Fruit fly (Drosophila melanogaster): ENCODE measurements around the gene CG12605.
A peak's percentile ranks its signal among the peaks of the same experiment; 100 is the strongest.

The CG12605 gene

DNA sequence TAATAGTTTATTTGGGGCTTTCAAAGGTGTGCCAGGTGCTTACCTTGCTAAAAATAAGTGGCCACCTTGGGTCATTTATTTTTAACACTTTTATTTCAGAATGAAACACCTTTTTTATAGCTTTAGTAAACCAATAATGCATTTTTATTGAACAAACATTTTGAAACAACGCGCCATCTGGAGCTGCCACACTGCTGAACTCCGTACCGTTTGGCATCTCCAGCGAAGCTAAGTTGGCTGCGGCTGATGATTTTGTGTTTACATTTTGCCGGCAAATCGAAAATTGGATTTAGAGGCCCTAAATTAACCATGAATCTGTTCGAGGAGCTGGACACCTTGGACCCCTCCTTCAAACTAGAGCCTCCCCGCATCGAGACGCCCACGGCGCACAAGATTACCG is 59.5 kb downstream of the CG12605 start, which contains the start of gene ida (continued):
- TF ChIP-seq Scr (GFP tag; IDR thresholded peaks at IDR 0.05; ENCODE audit: partially characterized antibody) (no peak), CG14710 (tag; optimal IDR thresholded peaks at IDR 0.05) (peak; percentile 36), MESR4 (GFP tag; optimal IDR thresholded peaks at IDR 0.05) (peak; percentile 28), MBD-R2 (GFP tag; IDR thresholded peaks at IDR 0.05) (peak; percentile 91), Elba2 (GFP tag; optimal IDR thresholded peaks at IDR 0.05) (no peak), CG13123 (GFP tag; optimal IDR thresholded peaks at IDR 0.05) (peak; percentile 43), CG17912 (GFP tag; optimal IDR thresholded peaks at IDR 0.05) (peak; percentile 1), sug (tag; optimal IDR thresholded peaks at IDR 0.05) (peak; percentile 44), Opbp (GFP tag; IDR thresholded peaks at IDR 0.05; ENCODE audit: partially characterized antibody) (peak; percentile 100), tna (GFP tag; IDR thresholded peaks at IDR 0.05; ENCODE audit: partially characterized antibody) (peak; percentile 23; the same call in 1 of the 2 replicates), exex (tag; optimal IDR thresholded peaks at IDR 0.05) (peak; percentile 19), CG12659 (GFP tag; optimal IDR thresholded peaks at IDR 0.05) (peak; percentile 44), CG17186 (GFP tag; optimal IDR thresholded peaks at IDR 0.05) (peak; percentile 26), dati (GFP tag; IDR thresholded peaks at IDR 0.05) (no peak), CG15514 (GFP tag; optimal IDR thresholded peaks at IDR 0.05) (peak; percentile 72), NfI (GFP tag; optimal IDR thresholded peaks at IDR 0.05) (peak; percentile 37), ash1 (GFP tag; optimal IDR thresholded peaks at IDR 0.05) (no peak), CG10543 (GFP tag; optimal IDR thresholded peaks at IDR 0.05) (peak; percentile 14), CG6854 (GFP tag; optimal IDR thresholded peaks at IDR 0.05) (no peak), Fer1 (GFP tag; optimal IDR thresholded peaks at IDR 0.05) (peak; percentile 49), wek (GFP tag; optimal IDR thresholded peaks at IDR 0.05) (peak; percentile 60), trem (tag; optimal IDR thresholded peaks at IDR 0.05) (peak; percentile 61), pzg (GFP tag; optimal IDR thresholded peaks at IDR 0.05) (peak; percentile 88), CG14441 (GFP tag; IDR thresholded peaks at IDR 0.05) (peak; percentile 34; the same call in 1 of the 2 replicates), CG9797 (GFP tag; optimal IDR thresholded peaks at IDR 0.05) (peak; percentile 40), YL-1 (GFP tag; optimal IDR thresholded peaks at IDR 0.05) (peak; percentile 46), Hr3 (GFP tag; optimal IDR thresholded peaks at IDR 0.05) (no peak), CG4404 (GFP tag; IDR thresholded peaks at IDR 0.05) (no peak), HmgZ (tag; optimal IDR thresholded peaks at IDR 0.05) (peak; percentile 68), CG1603 (tag; optimal IDR thresholded peaks at IDR 0.05) (peak; percentile 74), CG34376 (GFP tag; optimal IDR thresholded peaks at IDR 0.05) (peak; percentile 53), vvl (GFP tag; IDR thresholded peaks at IDR 0.05) (peak; percentile 40; the same call in 1 of the 2 replicates), CG34422 (GFP tag; IDR thresholded peaks at IDR 0.05) (peak; percentile 81; the same call in 2 of the 3 replicates), ro (GFP tag; IDR thresholded peaks at IDR 0.05) (no peak), CTCF (GFP tag; optimal IDR thresholded peaks at IDR 0.05) (peak; percentile 57), E2f2 (GFP tag; IDR thresholded peaks at IDR 0.05) (peak; percentile 99), Sin3A (optimal IDR thresholded peaks at IDR 0.05) (peak; percentile 48), Hey (tag; optimal IDR thresholded peaks at IDR 0.05) (peak; percentile 53), CG18476 (GFP tag; optimal IDR thresholded peaks at IDR 0.05) (no peak), B-H2 (GFP tag; optimal IDR thresholded peaks at IDR 0.05) (peak; percentile 2), Pdp1 (GFP tag; optimal IDR thresholded peaks at IDR 0.05) (peak in 1 of 2 experiments; percentile 6), CG2116 (GFP tag; optimal IDR thresholded peaks at IDR 0.05) (peak; percentile 31), row (GFP tag; IDR thresholded peaks at IDR 0.05) (peak; percentile 12; the same call in 1 of the 3 replicates), Med (GFP tag) (peak; percentile 84), CG4617 (GFP tag; optimal IDR thresholded peaks at IDR 0.05; ENCODE audit: borderline replicate concordance) (peak; percentile 43), CG12769 (tag; optimal IDR thresholded peaks at IDR 0.05) (peak; percentile 27), CG17568 (GFP tag; optimal IDR thresholded peaks at IDR 0.05) (peak; percentile 11)
